Fruit fly (Drosophila melanogaster) whole organism, embryonic: ENCODE data around the gene wus.

ENCODE experiments used
- Aef1 ChIP-seq: fragments of 200-800 bp; sonication (Bioruptor generic); IDR thresholded peaks from 3 replicates; pipeline ENCODE4 v1.3.6; 2022; ENCODE audit warnings: missing biosample characterization, missing genetic modification characterization
- B-H2 ChIP-seq: fragments of 200-800 bp; sonication (Bioruptor generic); optimal IDR thresholded peaks from 2 replicates; lab custom pipeline; 2018; ENCODE audit warnings: missing biosample characterization, mild to moderate bottlenecking, missing genetic modification characterization
- Bgb ChIP-seq: fragments of 200-800 bp; sonication (Bioruptor generic); IDR thresholded peaks from 2 replicates; pipeline ENCODE4 v1.3.6; 2022; ENCODE audit warnings: missing biosample characterization, missing genetic modification characterization; ENCODE audit not compliant: partially characterized antibody
- CG10321 ChIP-seq: fragments of 200-800 bp; sonication (Bioruptor generic); IDR thresholded peaks from 2 replicates; pipeline ENCODE4 v1.3.6; 2022; ENCODE audit warnings: missing biosample characterization, missing genetic modification characterization
- CG10543 ChIP-seq: fragments of 200-800 bp; sonication (Bioruptor generic); optimal IDR thresholded peaks from 3 replicates; lab custom pipeline; 2017; ENCODE audit warnings: missing biosample characterization, mild to moderate bottlenecking, missing genetic modification characterization, moderate library complexity
- CG12219 ChIP-seq: fragments of 200-800 bp; sonication (Bioruptor generic); optimal IDR thresholded peaks from 3 replicates; lab custom pipeline; 2018; ENCODE audit warnings: missing biosample characterization, mild to moderate bottlenecking, missing genetic modification characterization
- CG1233 ChIP-seq: fragments of 200-800 bp; sonication (Bioruptor generic); optimal IDR thresholded peaks from 4 replicates; lab custom pipeline; 2018; ENCODE audit warnings: missing biosample characterization, mild to moderate bottlenecking, missing genetic modification characterization
- CG15479 ChIP-seq: fragments of 200-800 bp; sonication (Bioruptor generic); optimal IDR thresholded peaks from 3 replicates; lab custom pipeline; 2019; ENCODE audit warnings: missing biosample characterization, mild to moderate bottlenecking, missing genetic modification characterization, moderate library complexity
- CG16813 ChIP-seq: fragments of 200-800 bp; sonication (Bioruptor generic); IDR thresholded peaks from 3 replicates; pipeline ENCODE4 v1.3.6; 2022; ENCODE audit warnings: missing biosample characterization, missing genetic modification characterization; ENCODE audit not compliant: partially characterized antibody
- CG17359 ChIP-seq: fragments of 200-800 bp; sonication (Bioruptor generic); optimal IDR thresholded peaks from 3 replicates; lab custom pipeline; 2018; ENCODE audit warnings: missing biosample characterization, mild to moderate bottlenecking, missing genetic modification characterization, moderate library complexity
- CG17612 ChIP-seq: fragments of 200-800 bp; sonication (Bioruptor generic); IDR thresholded peaks from 2 replicates; pipeline ENCODE4 v1.3.6; 2022; ENCODE audit warnings: missing biosample characterization, missing genetic modification characterization
- CG17912 ChIP-seq: fragments of 200-800 bp; sonication (Bioruptor generic); optimal IDR thresholded peaks from 2 replicates; lab custom pipeline; 2018; ENCODE audit warnings: missing biosample characterization, mild to moderate bottlenecking, missing genetic modification characterization
- CG18764 ChIP-seq: fragments of 200-800 bp; sonication (Bioruptor generic); optimal IDR thresholded peaks from 3 replicates; lab custom pipeline; 2016; ENCODE audit warnings: missing biosample characterization, missing genetic modification characterization
- CG2116 ChIP-seq: fragments of 200-800 bp; sonication (Bioruptor generic); optimal IDR thresholded peaks from 3 replicates; lab custom pipeline; 2018; ENCODE audit warnings: missing biosample characterization, mild to moderate bottlenecking, missing genetic modification characterization
- CG2129 ChIP-seq: fragments of 200-800 bp; sonication (Bioruptor generic); IDR thresholded peaks from 2 replicates; pipeline ENCODE4 v1.3.6; 2022; ENCODE audit warnings: missing biosample characterization, missing genetic modification characterization; ENCODE audit not compliant: partially characterized antibody
- CG3065 ChIP-seq: fragments of 200-800 bp; sonication (Bioruptor generic); optimal IDR thresholded peaks from 2 replicates; lab custom pipeline; 2016; ENCODE audit warnings: missing biosample characterization, missing genetic modification characterization
- CG4854 ChIP-seq: fragments of 200-800 bp; sonication (Bioruptor generic); optimal IDR thresholded peaks from 2 replicates; lab custom pipeline; 2016; ENCODE audit warnings: missing biosample characterization, missing genetic modification characterization, inconsistent platforms
- CG9876 ChIP-seq: fragments of 200-800 bp; sonication (Bioruptor generic); optimal IDR thresholded peaks from 2 replicates; lab custom pipeline; 2016; ENCODE audit warnings: missing biosample characterization, missing genetic modification characterization
- Camta ChIP-seq: fragments of 200-800 bp; sonication (Bioruptor generic); optimal IDR thresholded peaks from 2 replicates; lab custom pipeline; 2016; ENCODE audit warnings: missing biosample characterization, missing genetic modification characterization
- Drgx ChIP-seq: fragments of 200-800 bp; sonication (Bioruptor generic); IDR thresholded peaks from 2 replicates; pipeline ENCODE4 v1.3.6; 2022; ENCODE audit warnings: missing biosample characterization, missing genetic modification characterization
- E2f2 ChIP-seq: fragments of 200-800 bp; sonication (Bioruptor generic); IDR thresholded peaks from 2 replicates; pipeline ENCODE4 v1.3.6; 2022; ENCODE audit warnings: missing biosample characterization, missing genetic modification characterization
- ERR ChIP-seq: fragments of 200-800 bp; sonication (Bioruptor generic); optimal IDR thresholded peaks from 2 replicates; lab custom pipeline; 2016; ENCODE audit warnings: missing biosample characterization, missing genetic modification characterization
- Eip74EF ChIP-seq, 2 experiments: fragments of 200-800 bp in 1 of 2; fragments of >200 bp in 1 of 2; sonication (Bioruptor generic) in 1 of 2; optimal IDR thresholded peaks; 2 replicates each; lab custom pipeline; 2017 to 2019; ENCODE audit warnings: missing biosample characterization in 2 of 2, missing genetic modification characterization in 2 of 2, mild to moderate bottlenecking in 1 of 2, moderate library complexity in 1 of 2
- Fer1 ChIP-seq: fragments of 200-800 bp; sonication (Bioruptor generic); optimal IDR thresholded peaks from 2 replicates; lab custom pipeline; 2017; ENCODE audit warnings: missing biosample characterization, mild to moderate bottlenecking, missing genetic modification characterization
- GATAe ChIP-seq: fragments of 200-800 bp; sonication (Bioruptor generic); conservative IDR thresholded peaks from 2 replicates; pipeline ENCODE4 v1.3.6; 2022; ENCODE audit warnings: missing biosample characterization, missing genetic modification characterization
- HLH4C ChIP-seq: fragments of 200-800 bp; sonication (Bioruptor generic); IDR thresholded peaks from 3 replicates; pipeline ENCODE4 v1.3.6; 2022; ENCODE audit warnings: missing biosample characterization, missing genetic modification characterization; ENCODE audit not compliant: partially characterized antibody
- HmgD ChIP-seq: fragments of 200-800 bp; sonication (Bioruptor generic); optimal IDR thresholded peaks from 3 replicates; lab custom pipeline; 2016; ENCODE audit warnings: missing biosample characterization, missing genetic modification characterization
- NC2β ChIP-seq: fragments of 200-800 bp; sonication (Bioruptor generic); optimal IDR thresholded peaks from 2 replicates; lab custom pipeline; 2016; ENCODE audit warnings: missing biosample characterization, missing genetic modification characterization
- NK7.1 ChIP-seq: fragments of 200-800 bp; sonication (Bioruptor generic); optimal IDR thresholded peaks from 3 replicates; lab custom pipeline; 2016; ENCODE audit warnings: missing biosample characterization, missing genetic modification characterization
- Nf-YB ChIP-seq: fragments of 200-800 bp; sonication (Bioruptor generic); optimal IDR thresholded peaks from 3 replicates; lab custom pipeline; 2019; ENCODE audit warnings: missing biosample characterization, mild to moderate bottlenecking, missing genetic modification characterization, moderate library complexity
- Oli ChIP-seq: fragments of 200-800 bp; sonication (Bioruptor generic); optimal IDR thresholded peaks from 2 replicates; lab custom pipeline; 2018; ENCODE audit warnings: missing biosample characterization, mild to moderate bottlenecking, missing genetic modification characterization, moderate library complexity
- Sin3A ChIP-seq: fragments of >200 bp; optimal IDR thresholded peaks from 2 replicates; lab custom pipeline; 2018
- Sox100B ChIP-seq: fragments of 200-800 bp; sonication (Bioruptor generic); optimal IDR thresholded peaks from 3 replicates; lab custom pipeline; 2018; ENCODE audit warnings: missing biosample characterization, mild to moderate bottlenecking, missing genetic modification characterization
- Sox102F ChIP-seq: fragments of 200-800 bp; sonication (Bioruptor generic); optimal IDR thresholded peaks from 2 replicates; lab custom pipeline; 2018; ENCODE audit warnings: missing biosample characterization, mild to moderate bottlenecking, missing genetic modification characterization, moderate library complexity
- Ssrp ChIP-seq: fragments of 200-800 bp; sonication (Bioruptor generic); optimal IDR thresholded peaks from 2 replicates; lab custom pipeline; 2018; ENCODE audit warnings: missing biosample characterization, mild to moderate bottlenecking, missing genetic modification characterization, moderate library complexity
- aop ChIP-seq: fragments of 200-800 bp; sonication (Bioruptor generic); IDR thresholded peaks from 2 replicates; pipeline ENCODE4 v1.3.6; 2022; ENCODE audit warnings: missing biosample characterization, missing genetic modification characterization
- ap ChIP-seq: fragments of 200-800 bp; sonication (Bioruptor generic); IDR thresholded peaks from 2 replicates; pipeline ENCODE4 v1.3.6; 2022; ENCODE audit warnings: missing biosample characterization, missing genetic modification characterization
- chn ChIP-seq: fragments of 200-800 bp; sonication (Bioruptor generic); optimal IDR thresholded peaks from 2 replicates; lab custom pipeline; 2016; ENCODE audit warnings: missing biosample characterization, missing genetic modification characterization
- crol ChIP-seq: fragments of 200-800 bp; sonication (Bioruptor generic); IDR thresholded peaks from 2 replicates; pipeline ENCODE4 v1.3.6; 2022; ENCODE audit warnings: missing biosample characterization, missing genetic modification characterization
- cwo ChIP-seq: fragments of 200-800 bp; sonication (Bioruptor generic); optimal IDR thresholded peaks from 3 replicates; lab custom pipeline; 2017; ENCODE audit warnings: missing biosample characterization, missing genetic modification characterization, mild to moderate bottlenecking, moderate library complexity, missing genetic modification reagents
- da ChIP-seq: fragments of 200-800 bp; sonication (Bioruptor generic); optimal IDR thresholded peaks from 2 replicates; lab custom pipeline; 2016; ENCODE audit warnings: missing biosample characterization, missing genetic modification characterization
- dpn ChIP-seq, 2 experiments: fragments of 200-800 bp; sonication (Bioruptor generic); optimal IDR thresholded peaks; 3 replicates each; lab custom pipeline; 2016; ENCODE audit warnings: missing biosample characterization in 2 of 2, missing genetic modification characterization in 2 of 2
- gce ChIP-seq: fragments of 200-800 bp; sonication (Bioruptor generic); IDR thresholded peaks from 3 replicates; pipeline ENCODE4 v1.3.6; 2022; ENCODE audit warnings: missing biosample characterization, missing genetic modification characterization
- hbn ChIP-seq: fragments of 200-800 bp; sonication (Bioruptor generic); IDR thresholded peaks from 2 replicates; pipeline ENCODE4 v1.3.6; 2022; ENCODE audit warnings: missing biosample characterization, missing genetic modification characterization; ENCODE audit not compliant: partially characterized antibody
- luna ChIP-seq: fragments of 200-800 bp; sonication (Bioruptor generic); optimal IDR thresholded peaks from 2 replicates; lab custom pipeline; 2016; ENCODE audit warnings: missing biosample characterization, missing genetic modification characterization
- pan ChIP-seq, 4 experiments: fragments of >200 bp in 3 of 4; fragments of 200-800 bp in 1 of 4; sonication (Bioruptor generic) in 1 of 4; optimal IDR thresholded peaks in 3 of 4; IDR thresholded peaks in 1 of 4; 2 replicates each; pipeline versions ENCODE4 v1.3.6 to Lab custom; 2017 to 2022; ENCODE audit warnings: missing biosample characterization in 2 of 4, missing genetic modification characterization in 2 of 4, mixed read lengths in 1 of 4
- sqz ChIP-seq: fragments of 200-800 bp; sonication (Bioruptor generic); optimal IDR thresholded peaks from 3 replicates; lab custom pipeline; 2018; ENCODE audit warnings: missing biosample characterization, mild to moderate bottlenecking, missing genetic modification characterization
- trem ChIP-seq: fragments of 200-800 bp; optimal IDR thresholded peaks from 3 replicates; lab custom pipeline; 2019; ENCODE audit warnings: missing biosample characterization, mild to moderate bottlenecking, missing genetic modification characterization, moderate library complexity
- tx ChIP-seq: fragments of 200-800 bp; sonication (Bioruptor generic); optimal IDR thresholded peaks from 2 replicates; lab custom pipeline; 2016; ENCODE audit warnings: missing biosample characterization, missing genetic modification characterization
- wor ChIP-seq: fragments of 200-800 bp; sonication (Bioruptor generic); IDR thresholded peaks from 2 replicates; pipeline ENCODE4 v1.3.6; 2022; ENCODE audit warnings: missing biosample characterization, missing genetic modification characterization

Gene wus

DNA sequence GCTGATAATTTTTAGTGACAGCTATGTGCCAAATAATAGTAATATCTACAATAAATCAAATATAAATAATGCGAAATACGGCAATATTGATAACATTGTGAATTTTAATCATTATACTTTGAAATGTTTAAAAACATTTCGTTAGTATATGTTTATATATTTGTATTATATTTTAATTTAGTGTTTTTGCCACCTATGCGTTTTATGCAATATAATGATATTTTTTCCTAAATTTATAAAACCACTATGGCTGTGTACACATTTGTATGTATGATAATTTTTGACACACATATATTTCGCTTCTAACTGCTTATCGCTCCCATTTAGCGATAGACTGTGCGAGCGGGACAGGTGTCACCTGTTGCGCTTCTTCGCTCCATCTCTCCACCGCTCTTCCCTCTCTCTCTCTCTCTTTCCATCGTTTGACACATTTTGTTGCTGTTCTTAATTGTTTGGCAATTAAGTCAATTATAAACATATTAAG lies 3.4 kb upstream of the wus start (continued):
- TF ChIP-seq Sox102F (GFP tag; lab: Kevin White, UChicago) (peak; percentile 63), E2f2 (GFP tag; lab: Robert Waterston, UW) (no peak; the same call in 1 of the 2 replicates), Camta (GFP tag; lab: Kevin White, UChicago) (no peak), HmgD (GFP tag; lab: Kevin White, UChicago) (no peak), CG16813 (GFP tag; lab: Robert Waterston, UW) (no peak), da (GFP tag; lab: Kevin White, UChicago) (no peak), Ssrp (tag; lab: Kevin White, UChicago) (peak; percentile 29), chn (GFP tag; lab: Kevin White, UChicago) (no peak), B-H2 (GFP tag; lab: Kevin White, UChicago) (no peak), HLH4C (GFP tag; lab: Robert Waterston, UW) (no peak), CG3065 (GFP tag; lab: Kevin White, UChicago) (no peak), CG10543 (GFP tag; lab: Kevin White, UChicago) (peak; percentile 36), CG2129 (GFP tag; lab: Robert Waterston, UW) (no peak), ERR (GFP tag; lab: Kevin White, UChicago) (no peak), wor (GFP tag; lab: Robert Waterston, UW) (no peak), dpn (GFP tag; optimal IDR thresholded peaks at IDR 0.05; lab: Kevin White, UChicago) (peak in 1 of 2 experiments; percentile 46), NC2β (GFP tag; lab: Kevin White, UChicago) (no peak), CG17612 (GFP tag; lab: Robert Waterston, UW) (no peak), Sox100B (GFP tag; lab: Kevin White, UChicago) (peak; percentile 63), CG10321 (peak; percentile 57), ap (GFP tag; lab: Robert Waterston, UW) (no peak), cwo (peak; percentile 81), gce (no peak), CG17912 (no peak), aop (GFP tag; lab: Robert Waterston, UW) (no peak), Bgb (no peak), crol (GFP tag; lab: Robert Waterston, UW) (peak; percentile 73), pan (optimal IDR thresholded peaks at IDR 0.05; lab: Kevin White, UChicago) (no peak), pan (GFP tag; optimal IDR thresholded peaks at IDR 0.05 in 1 of 2, IDR thresholded peaks at IDR 0.05 in 1 of 2) (peak in 1 of 2 experiments; percentile 61), trem (tag; lab: Kevin White, UChicago) (peak; percentile 24), Oli (peak; percentile 70), Sin3A (no peak), hbn (GFP tag; lab: Robert Waterston, UW) (no peak), CG18764 (GFP tag; lab: Kevin White, UChicago) (no peak), CG2116 (GFP tag; lab: Kevin White, UChicago) (no peak), Fer1 (peak; percentile 82), CG12219 (GFP tag; lab: Kevin White, UChicago) (no peak), NK7.1 (GFP tag; lab: Kevin White, UChicago) (no peak), sqz (no peak), CG15479 (peak; percentile 23), CG4854 (GFP tag; lab: Kevin White, UChicago) (no peak), Nf-YB (GFP tag; lab: Kevin White, UChicago) (peak; percentile 55), tx (GFP tag; lab: Kevin White, UChicago) (no peak), CG17359 (peak; percentile 69), Eip74EF (GFP tag; optimal IDR thresholded peaks at IDR 0.05; lab: Kevin White, UChicago) (peak in 1 of 2 experiments; percentile 18), Drgx (GFP tag; lab: Robert Waterston, UW) (peak; percentile 36; the same call in 1 of the 2 replicates), luna (GFP tag; lab: Kevin White, UChicago) (no peak), GATAe (0 out of 2 replicates have a peak, but pooled peaks have one; percentile 31), CG1233 (GFP tag; lab: Kevin White, UChicago) (peak; percentile 46), CG9876 (GFP tag; lab: Kevin White, UChicago) (no peak), Aef1 (peak; percentile 29; the same call in 1 of the 3 replicates)
